Worm (Caenorhabditis elegans) whole organism, young adult: ENCODE data around the gene M176.16.
A peak's percentile ranks its signal among the peaks of the same experiment; 100 is the strongest.

Experiments used
- D2030.7 ChIP-seq: fragments of 200-800 bp; sonication (Bioruptor generic); IDR thresholded peaks from 2 replicates; pipeline ENCODE4 v1.3.6; 2022; ENCODE audit warnings: missing genetic modification reagents, missing genetic modification characterization, missing compliant biosample characterization
- F23B12.7 ChIP-seq: sonication (generic microtip); optimal IDR thresholded peaks from 2 replicates; lab custom pipeline; 2017; ENCODE audit warnings: missing genetic modification characterization, mild to moderate bottlenecking, missing compliant biosample characterization, antibody characterized with exemption, moderate library complexity; ENCODE audit not compliant: insufficient read depth
- F33H1.4 ChIP-seq: fragments of 200-800 bp; sonication (Bioruptor generic); IDR thresholded peaks from 2 replicates; pipeline ENCODE4 v1.3.6; 2022; ENCODE audit warnings: missing genetic modification reagents, missing genetic modification characterization, missing compliant biosample characterization
- F37B4.10 ChIP-seq: fragments of 200-800 bp; sonication (Bioruptor generic); IDR thresholded peaks from 2 replicates; pipeline ENCODE4 v1.3.6; 2022; ENCODE audit warnings: missing genetic modification characterization, missing compliant biosample characterization
- F49E8.2 ChIP-seq: sonication (generic microtip); optimal IDR thresholded peaks from 3 replicates; lab custom pipeline; 2017; ENCODE audit warnings: missing genetic modification characterization, mild to moderate bottlenecking, missing compliant biosample characterization, antibody characterized with exemption, moderate library complexity; ENCODE audit not compliant: insufficient read depth
- K11D2.4 ChIP-seq: fragments of 200-800 bp; sonication (Bioruptor generic); IDR thresholded peaks from 2 replicates; pipeline ENCODE4 v1.3.6; 2022; ENCODE audit warnings: missing genetic modification reagents, missing genetic modification characterization, missing compliant biosample characterization
- K12H6.12 ChIP-seq: fragments of 200-800 bp; sonication (Bioruptor generic); optimal IDR thresholded peaks from 2 replicates; lab custom pipeline; 2018; ENCODE audit warnings: mild to moderate bottlenecking, missing genetic modification characterization, missing compliant biosample characterization
- ZK185.1 ChIP-seq: sonication (generic microtip); optimal IDR thresholded peaks from 2 replicates; lab custom pipeline; 2016; ENCODE audit warnings: mild to moderate bottlenecking, missing genetic modification characterization, missing compliant biosample characterization; ENCODE audit not compliant: poor library complexity, severe bottlenecking
- akir-1 ChIP-seq: fragments of 200-800 bp; sonication (Bioruptor generic); optimal IDR thresholded peaks from 2 replicates; lab custom pipeline; 2018; ENCODE audit warnings: mild to moderate bottlenecking, missing genetic modification characterization, moderate library complexity, missing compliant biosample characterization
- atf-7 ChIP-seq: sonication (generic microtip); optimal IDR thresholded peaks from 2 replicates; lab custom pipeline; 2017; ENCODE audit warnings: mild to moderate bottlenecking, missing genetic modification characterization, missing compliant biosample characterization
- athp-1 ChIP-seq: sonication (generic microtip); optimal IDR thresholded peaks from 2 replicates; lab custom pipeline; 2017; ENCODE audit warnings: mild to moderate bottlenecking, missing genetic modification characterization, missing compliant biosample characterization
- attf-5 ChIP-seq: fragments of 200-800 bp; sonication (Bioruptor generic); optimal IDR thresholded peaks from 2 replicates; lab custom pipeline; 2018; ENCODE audit warnings: mild to moderate bottlenecking, missing genetic modification characterization, missing compliant biosample characterization
- cebp-1 ChIP-seq, 2 experiments: fragments of 200-800 bp in 1 of 2; sonication (Bioruptor generic) in 1 of 2; sonication (generic microtip) in 1 of 2; IDR thresholded peaks in 1 of 2; optimal IDR thresholded peaks in 1 of 2; 2 replicates each; pipeline versions ENCODE4 v1.3.6 to Lab custom; 2017 to 2022; ENCODE audit warnings: missing compliant biosample characterization in 2 of 2, missing genetic modification characterization in 2 of 2, mild to moderate bottlenecking in 1 of 2, missing genetic modification reagents in 1 of 2, moderate library complexity in 1 of 2
- cebp-2 ChIP-seq: fragments of 200-800 bp; sonication (Bioruptor generic); IDR thresholded peaks from 2 replicates; pipeline ENCODE4 v1.3.6; 2022; ENCODE audit warnings: missing genetic modification characterization, missing compliant biosample characterization
- ceh-27 ChIP-seq: fragments of 200-800 bp; sonication (Bioruptor generic); optimal IDR thresholded peaks from 2 replicates; lab custom pipeline; 2018; ENCODE audit warnings: mild to moderate bottlenecking, missing genetic modification characterization, moderate library complexity, missing compliant biosample characterization
- chd-7 ChIP-seq: sonication (generic microtip); optimal IDR thresholded peaks from 2 replicates; lab custom pipeline; 2016; ENCODE audit warnings: mild to moderate bottlenecking, missing genetic modification characterization, moderate library complexity, missing compliant biosample characterization
- dox-1 ChIP-seq: fragments of 200-800 bp; sonication (Bioruptor generic); IDR thresholded peaks from 2 replicates; pipeline ENCODE4 v1.3.6; 2022; ENCODE audit warnings: missing genetic modification reagents, missing genetic modification characterization, missing compliant biosample characterization
- efl-1 ChIP-seq: fragments of 150-350 bp; optimal IDR thresholded peaks from 2 replicates; lab custom pipeline; 2014; ENCODE audit warnings: missing biosample characterization, missing genetic modification reagents, missing genetic modification characterization
- egl-44 ChIP-seq: fragments of 200-800 bp; sonication (Bioruptor generic); IDR thresholded peaks from 2 replicates; pipeline ENCODE4 v1.3.6; 2022; ENCODE audit warnings: missing genetic modification reagents, missing genetic modification characterization, missing compliant biosample characterization
- fkh-3 ChIP-seq: sonication (generic microtip); optimal IDR thresholded peaks from 2 replicates; lab custom pipeline; 2016; ENCODE audit warnings: mild to moderate bottlenecking, missing genetic modification characterization, missing compliant biosample characterization
- him-1 ChIP-seq: sonication (generic microtip); optimal IDR thresholded peaks from 2 replicates; lab custom pipeline; 2016; ENCODE audit warnings: missing genotype, missing genetic modification reagents, missing genetic modification characterization, missing compliant biosample characterization
- hmg-1.2 ChIP-seq: fragments of 200-800 bp; sonication (Bioruptor generic); IDR thresholded peaks from 2 replicates; pipeline ENCODE4 v1.3.6; 2022; ENCODE audit warnings: missing genetic modification reagents, missing genetic modification characterization, missing compliant biosample characterization
- lin-35 ChIP-seq, 3 experiments: fragments of 150-350 bp in 2 of 3; sonication (generic microtip) in 1 of 3; optimal IDR thresholded peaks; 2 replicates each; lab custom pipeline; 2014 to 2018; ENCODE audit warnings: missing biosample characterization in 3 of 3, missing genetic modification characterization in 3 of 3, missing genetic modification reagents in 3 of 3
- lin-40 ChIP-seq: sonication (generic microtip); optimal IDR thresholded peaks from 2 replicates; lab custom pipeline; 2016; ENCODE audit warnings: missing genetic modification characterization, mild to moderate bottlenecking, missing compliant biosample characterization, missing genotype, missing genetic modification reagents
- lin-54 ChIP-seq: fragments of 200-800 bp; sonication (Bioruptor generic); optimal IDR thresholded peaks from 2 replicates; lab custom pipeline; 2018; ENCODE audit warnings: mild to moderate bottlenecking, missing genetic modification characterization, missing compliant biosample characterization
- lir-1 ChIP-seq: fragments of 200-800 bp; sonication (Bioruptor generic); conservative IDR thresholded peaks from 2 replicates; pipeline ENCODE4 v1.3.6; 2022; ENCODE audit warnings: missing genetic modification reagents, missing genetic modification characterization, missing compliant biosample characterization
- lsl-1 ChIP-seq: fragments of 200-800 bp; sonication (Bioruptor generic); optimal IDR thresholded peaks from 2 replicates; lab custom pipeline; 2018; ENCODE audit warnings: mild to moderate bottlenecking, missing genetic modification characterization, moderate library complexity, missing compliant biosample characterization
- madf-6 ChIP-seq: fragments of 200-800 bp; sonication (Bioruptor generic); IDR thresholded peaks from 2 replicates; pipeline ENCODE4 v1.3.6; 2022; ENCODE audit warnings: missing genetic modification reagents, missing genetic modification characterization, missing compliant biosample characterization
- mcd-1 ChIP-seq: fragments of 200-800 bp; sonication (Bioruptor generic); IDR thresholded peaks from 2 replicates; pipeline ENCODE4 v1.3.6; 2022; ENCODE audit warnings: missing genetic modification reagents, missing genetic modification characterization, missing compliant biosample characterization
- nfya-2 ChIP-seq: fragments of 200-800 bp; sonication (Bioruptor generic); IDR thresholded peaks from 2 replicates; pipeline ENCODE4 v1.3.6; 2022; ENCODE audit warnings: missing genetic modification reagents, missing genetic modification characterization, missing compliant biosample characterization
- nhr-80 ChIP-seq: sonication (generic microtip); optimal IDR thresholded peaks from 2 replicates; lab custom pipeline; 2016; ENCODE audit warnings: missing genetic modification characterization, missing compliant biosample characterization
- rcor-1 ChIP-seq: fragments of 200-800 bp; sonication (Bioruptor generic); IDR thresholded peaks from 2 replicates; pipeline ENCODE4 v1.3.6; 2022; ENCODE audit warnings: missing genetic modification reagents, missing genetic modification characterization, missing compliant biosample characterization
- repo-1 ChIP-seq: sonication (generic microtip); optimal IDR thresholded peaks from 2 replicates; lab custom pipeline; 2017; ENCODE audit warnings: mild to moderate bottlenecking, missing genetic modification characterization, missing compliant biosample characterization
- sdz-38 ChIP-seq: sonication (generic microtip); optimal IDR thresholded peaks from 2 replicates; lab custom pipeline; 2016; ENCODE audit warnings: missing genotype, missing genetic modification characterization, missing compliant biosample characterization
- snpc-3.4 ChIP-seq: sonication (generic microtip); optimal IDR thresholded peaks from 2 replicates; lab custom pipeline; 2017; ENCODE audit warnings: missing genetic modification characterization, mild to moderate bottlenecking, missing compliant biosample characterization, antibody characterized with exemption, moderate library complexity, missing genotype, missing genetic modification reagents
- snpc-4 ChIP-seq, 5 experiments: fragments of 150-350 bp in 1 of 5; sonication (generic microtip) in 4 of 5; optimal IDR thresholded peaks; 2 replicates each; lab custom pipeline; 2014 to 2018; ENCODE audit warnings: missing genetic modification characterization in 5 of 5, missing biosample characterization in 3 of 5, antibody characterized with exemption in 2 of 5, mild to moderate bottlenecking in 2 of 5, missing compliant biosample characterization in 2 of 5, missing genotype in 2 of 5, moderate library complexity in 2 of 5, missing genetic modification reagents in 1 of 5
- somi-1 ChIP-seq: fragments of 200-800 bp; sonication (Bioruptor generic); optimal IDR thresholded peaks from 2 replicates; lab custom pipeline; 2018; ENCODE audit warnings: mild to moderate bottlenecking, missing genetic modification characterization, missing compliant biosample characterization
- sptf-2 ChIP-seq: fragments of 200-800 bp; sonication (Bioruptor generic); optimal IDR thresholded peaks from 2 replicates; lab custom pipeline; 2018; ENCODE audit warnings: mild to moderate bottlenecking, missing genetic modification characterization, missing compliant biosample characterization
- tbp1 ChIP-seq: fragments of 200-800 bp; sonication (Bioruptor generic); optimal IDR thresholded peaks from 2 replicates; lab custom pipeline; 2018; ENCODE audit warnings: mild to moderate bottlenecking, missing genetic modification characterization, missing compliant biosample characterization
- unc-130 ChIP-seq: sonication (generic microtip); optimal IDR thresholded peaks from 2 replicates; lab custom pipeline; 2016; ENCODE audit warnings: missing genetic modification reagents, missing genetic modification characterization, missing compliant biosample characterization
- xnd-1 ChIP-seq: sonication (generic microtip); optimal IDR thresholded peaks from 2 replicates; lab custom pipeline; 2016; ENCODE audit warnings: missing genotype, missing genetic modification reagents, missing genetic modification characterization, missing compliant biosample characterization
- ztf-18 ChIP-seq: sonication (generic microtip); optimal IDR thresholded peaks from 2 replicates; lab custom pipeline; 2016; ENCODE audit warnings: missing genotype, mild to moderate bottlenecking, missing genetic modification characterization, missing compliant biosample characterization

M176.16 gene

DNA sequence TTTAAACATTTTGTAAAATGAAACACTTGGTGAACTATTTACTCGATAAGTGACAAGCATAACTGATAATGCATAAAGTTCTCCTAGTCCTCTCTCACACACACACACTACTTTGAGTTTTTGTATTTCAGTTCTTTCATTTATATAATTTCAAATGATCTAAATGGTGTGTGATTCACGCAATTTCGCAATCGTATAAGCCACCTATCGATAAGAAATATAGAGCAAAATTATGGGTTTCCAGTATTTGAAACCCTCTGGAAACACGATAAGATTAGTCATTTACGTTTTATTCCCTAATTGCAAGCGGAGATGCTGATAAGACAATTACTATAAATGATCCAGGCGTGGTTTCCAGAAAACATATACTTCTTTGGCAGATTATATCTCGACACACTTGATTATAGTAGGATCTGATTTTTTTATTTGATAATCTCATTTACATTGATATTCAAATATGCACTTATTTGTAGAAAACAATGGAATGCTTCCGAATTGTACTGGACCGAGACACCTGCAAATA lies 6.2 kb upstream of the M176.16 start, which contains the start of gene arrd-3:
TSS of gene arrd-3 (plus strand) at position 473 of the 523 bp plus-strand sequence.
- TF ChIP-seq nhr-80 (tag; lab: Kevin White, UChicago) (peak; percentile 49), somi-1 (GFP tag; lab: Kevin White, UChicago) (no peak), repo-1 (tag; lab: Kevin White, UChicago) (no peak)

DNA sequence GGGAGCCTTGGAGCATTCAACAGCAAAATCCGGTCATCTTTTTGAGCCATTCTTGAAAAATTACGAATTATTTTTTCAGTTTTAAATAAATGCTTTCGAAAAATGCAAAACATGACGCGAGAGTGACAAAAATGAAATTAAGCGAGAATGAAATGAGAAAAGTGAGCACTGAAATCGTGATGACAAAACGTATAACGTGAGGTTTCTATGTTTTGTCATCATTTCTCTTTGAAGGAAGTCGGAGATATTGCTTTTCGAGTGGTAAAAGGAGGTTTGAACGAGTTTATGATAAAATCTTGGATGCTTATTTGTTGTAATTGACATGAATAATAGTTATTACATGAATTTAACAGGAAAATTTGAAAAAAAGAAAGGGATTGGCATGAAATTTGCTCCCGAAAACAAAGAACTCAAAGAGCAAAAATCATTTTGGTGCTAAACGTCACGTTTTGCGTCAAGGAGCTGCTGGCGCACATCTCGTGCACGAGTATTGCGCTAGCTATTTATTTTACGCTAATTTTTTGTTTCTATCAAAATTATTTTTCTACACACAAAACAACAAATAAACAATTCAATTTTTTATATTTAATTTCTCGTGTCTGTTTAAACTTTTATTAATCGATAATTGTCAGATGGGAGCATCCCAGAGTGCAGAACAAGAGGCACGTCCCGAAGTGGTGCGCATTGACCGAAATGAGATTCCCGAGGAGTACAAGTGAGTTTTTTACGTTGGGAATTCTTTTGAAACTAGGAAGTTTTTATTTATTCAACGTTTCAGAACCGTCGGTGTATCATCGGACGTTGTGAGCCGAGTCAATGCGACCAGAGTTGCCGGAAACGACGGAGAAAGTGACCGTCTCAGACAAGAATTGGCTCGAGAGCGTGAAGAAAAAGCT lies 1.7 kb upstream of the M176.16 start, which contains the start of the genes gss-1 and chch-3:
TSS of gene gss-1 (minus strand) at position 51 of the 896 bp plus-strand sequence.
TSS of gene chch-3 (plus strand) at position 633 of the 896 bp plus-strand sequence.
- TF ChIP-seq ztf-18 (peak; percentile 93), efl-1 (peak; percentile 7), atf-7 (tag; lab: Kevin White, UChicago) (no peak), hmg-1.2 (GFP tag; lab: Robert Waterston, UW) (peak; percentile 33; the same call in 1 of the 2 replicates), K12H6.12 (tag; lab: Kevin White, UChicago) (no peak), tbp1 (GFP tag; lab: Kevin White, UChicago) (peak; percentile 30), lin-35 (GFP tag; optimal IDR thresholded peaks at IDR 0.05; lab: Kevin White, UChicago) (peak in 1 of 3 experiments; percentile 36), sptf-2 (GFP tag; lab: Kevin White, UChicago) (no peak), chd-7 (no peak), nhr-80 (tag; lab: Kevin White, UChicago) (peak; percentile 74), snpc-4 (GFP tag; optimal IDR thresholded peaks at IDR 0.05; lab: Kevin White, UChicago) (no peak), snpc-4 (tag; optimal IDR thresholded peaks at IDR 0.05; lab: Kevin White, UChicago) (peak in 1 of 4 experiments; percentile 21), lir-1 (no peak), F37B4.10 (GFP tag; lab: Robert Waterston, UW) (no peak), F49E8.2 (tag; lab: Kevin White, UChicago) (no peak), attf-5 (GFP tag; lab: Kevin White, UChicago) (peak; percentile 32), sdz-38 (no peak), snpc-3.4 (no peak), dox-1 (GFP tag; lab: Robert Waterston, UW) (peak; percentile 53), fkh-3 (tag; lab: Kevin White, UChicago) (no peak), ceh-27 (GFP tag; lab: Kevin White, UChicago) (no peak), madf-6 (GFP tag; lab: Robert Waterston, UW) (peak; percentile 51), lin-40 (tag; lab: Kevin White, UChicago) (no peak), F23B12.7 (no peak), D2030.7 (GFP tag; lab: Robert Waterston, UW) (0 out of 2 replicates have a peak, but pooled peaks have one; percentile 34), lsl-1 (GFP tag; lab: Kevin White, UChicago) (peak; percentile 22), nfya-2 (GFP tag; lab: Robert Waterston, UW) (no peak), akir-1 (GFP tag; lab: Kevin White, UChicago) (no peak), mcd-1 (GFP tag; lab: Robert Waterston, UW) (peak; percentile 40; the same call in 1 of the 2 replicates), F33H1.4 (GFP tag; lab: Robert Waterston, UW) (peak; percentile 52), unc-130 (GFP tag; lab: Kevin White, UChicago) (no peak), him-1 (tag; lab: Kevin White, UChicago) (no peak), rcor-1 (GFP tag; lab: Robert Waterston, UW) (peak; percentile 33; the same call in 1 of the 2 replicates), ZK185.1 (tag; lab: Kevin White, UChicago) (peak; percentile 25), egl-44 (GFP tag; lab: Robert Waterston, UW) (no peak), K11D2.4 (GFP tag; lab: Robert Waterston, UW) (peak; percentile 23; the same call in 1 of the 2 replicates), cebp-1 (GFP tag; IDR thresholded peaks at IDR 0.05; lab: Robert Waterston, UW) (no peak), cebp-1 (tag; optimal IDR thresholded peaks at IDR 0.05; lab: Kevin White, UChicago) (peak; percentile 55), athp-1 (no peak), xnd-1 (no peak), lin-54 (GFP tag; lab: Kevin White, UChicago) (peak; percentile 49), cebp-2 (GFP tag; lab: Robert Waterston, UW) (no peak)
